Fruit fly (Drosophila melanogaster) whole organism, embryonic: Measurements from ENCODE around the gene Hip1.

Source experiments
- Ada2b ChIP-seq: fragments of 200-800 bp; sonication (Bioruptor generic); IDR thresholded peaks from 2 replicates; pipeline ENCODE4 v1.3.6; 2022; ENCODE audit warnings: missing biosample characterization, missing genetic modification characterization
- Antp ChIP-seq: fragments of 200-800 bp; sonication (Bioruptor generic); optimal IDR thresholded peaks from 3 replicates; lab custom pipeline; 2016; ENCODE audit warnings: missing biosample characterization, missing genetic modification characterization
- B-H1 ChIP-seq: fragments of 200-800 bp; sonication (Bioruptor generic); IDR thresholded peaks from 3 replicates; pipeline ENCODE4 v1.3.6; 2022; ENCODE audit warnings: missing biosample characterization, missing genetic modification characterization
- B-H2 ChIP-seq: fragments of 200-800 bp; sonication (Bioruptor generic); optimal IDR thresholded peaks from 2 replicates; lab custom pipeline; 2018; ENCODE audit warnings: missing biosample characterization, mild to moderate bottlenecking, missing genetic modification characterization
- CG10267 ChIP-seq: fragments of 200-800 bp; sonication (Bioruptor generic); optimal IDR thresholded peaks from 2 replicates; lab custom pipeline; 2018; ENCODE audit warnings: missing biosample characterization, mild to moderate bottlenecking, missing genetic modification characterization, moderate library complexity
- CG10274 ChIP-seq: fragments of 200-800 bp; sonication (Bioruptor generic); optimal IDR thresholded peaks from 3 replicates; lab custom pipeline; 2017; ENCODE audit warnings: missing biosample characterization, mild to moderate bottlenecking, missing genetic modification characterization
- CG10462 ChIP-seq: fragments of 200-800 bp; sonication (Bioruptor generic); optimal IDR thresholded peaks from 2 replicates; lab custom pipeline; 2016; ENCODE audit warnings: missing biosample characterization, missing genetic modification characterization
- CG11723 ChIP-seq: fragments of 200-800 bp; sonication (Bioruptor generic); optimal IDR thresholded peaks from 2 replicates; lab custom pipeline; 2017; ENCODE audit warnings: missing biosample characterization, mild to moderate bottlenecking, missing genetic modification characterization
- CG12769 ChIP-seq: fragments of 200-800 bp; sonication (Bioruptor generic); optimal IDR thresholded peaks from 2 replicates; lab custom pipeline; 2019; ENCODE audit warnings: missing biosample characterization, mild to moderate bottlenecking, missing genetic modification characterization, moderate library complexity
- CG13894 ChIP-seq: fragments of 200-800 bp; sonication (Bioruptor generic); optimal IDR thresholded peaks from 3 replicates; lab custom pipeline; 2018; ENCODE audit warnings: missing biosample characterization, mild to moderate bottlenecking, missing genetic modification characterization, moderate library complexity
- CG15514 ChIP-seq: fragments of 200-800 bp; sonication (Bioruptor generic); optimal IDR thresholded peaks from 3 replicates; lab custom pipeline; 2017; ENCODE audit warnings: missing biosample characterization, missing genetic modification characterization, mild to moderate bottlenecking, moderate library complexity, missing genetic modification reagents
- CG17385 ChIP-seq: fragments of 200-800 bp; sonication (Bioruptor generic); optimal IDR thresholded peaks from 3 replicates; lab custom pipeline; 2018; ENCODE audit warnings: missing biosample characterization, mild to moderate bottlenecking, missing genetic modification characterization
- CG17612 ChIP-seq: fragments of 200-800 bp; sonication (Bioruptor generic); IDR thresholded peaks from 2 replicates; pipeline ENCODE4 v1.3.6; 2022; ENCODE audit warnings: missing biosample characterization, missing genetic modification characterization
- CG17802 ChIP-seq: fragments of 200-800 bp; sonication (Bioruptor generic); optimal IDR thresholded peaks from 2 replicates; lab custom pipeline; 2018; ENCODE audit warnings: missing biosample characterization, mild to moderate bottlenecking, missing genetic modification characterization, moderate library complexity
- CG17829 ChIP-seq: fragments of 200-800 bp; optimal IDR thresholded peaks from 2 replicates; lab custom pipeline; 2019; ENCODE audit warnings: missing biosample characterization, mild to moderate bottlenecking, missing genetic modification characterization, moderate library complexity
- CG18262 ChIP-seq: fragments of 200-800 bp; optimal IDR thresholded peaks from 3 replicates; lab custom pipeline; 2019; ENCODE audit warnings: missing biosample characterization, mild to moderate bottlenecking, missing genetic modification characterization, moderate library complexity
- CG2889 ChIP-seq: fragments of 200-800 bp; sonication (Bioruptor generic); IDR thresholded peaks from 3 replicates; pipeline ENCODE4 v1.3.6; 2022; ENCODE audit warnings: missing biosample characterization, missing genetic modification characterization
- CG30020 ChIP-seq: fragments of 200-800 bp; optimal IDR thresholded peaks from 2 replicates; lab custom pipeline; 2019; ENCODE audit warnings: missing biosample characterization, mild to moderate bottlenecking, missing genetic modification characterization, moderate library complexity
- CG31441 ChIP-seq: fragments of 200-800 bp; sonication (Bioruptor generic); IDR thresholded peaks from 2 replicates; pipeline ENCODE4 v1.3.6; 2022; ENCODE audit warnings: missing biosample characterization, missing genetic modification characterization
- CG3163 ChIP-seq: fragments of 200-800 bp; sonication (Bioruptor generic); optimal IDR thresholded peaks from 3 replicates; lab custom pipeline; 2016; ENCODE audit warnings: missing biosample characterization, missing genetic modification characterization
- CG7357 ChIP-seq: fragments of 200-800 bp; sonication (Bioruptor generic); IDR thresholded peaks from 3 replicates; pipeline ENCODE4 v1.3.6; 2022; ENCODE audit warnings: missing biosample characterization, missing genetic modification characterization
- CG7786 ChIP-seq: fragments of 200-800 bp; sonication (Bioruptor generic); optimal IDR thresholded peaks from 2 replicates; lab custom pipeline; 2016; ENCODE audit warnings: missing biosample characterization, missing genetic modification characterization
- CG8281 ChIP-seq: fragments of 200-800 bp; sonication (Bioruptor generic); optimal IDR thresholded peaks from 2 replicates; lab custom pipeline; 2018; ENCODE audit warnings: missing biosample characterization, mild to moderate bottlenecking, missing genetic modification characterization, moderate library complexity
- CG9727 ChIP-seq: fragments of 200-800 bp; sonication (Bioruptor generic); optimal IDR thresholded peaks from 3 replicates; lab custom pipeline; 2017; ENCODE audit warnings: missing biosample characterization, mild to moderate bottlenecking, missing genetic modification characterization
- CG9797 ChIP-seq: fragments of 200-800 bp; sonication (Bioruptor generic); optimal IDR thresholded peaks from 3 replicates; lab custom pipeline; 2018; ENCODE audit warnings: missing biosample characterization, mild to moderate bottlenecking, missing genetic modification characterization
- Dip2 ChIP-seq: fragments of 200-800 bp; sonication (Bioruptor generic); IDR thresholded peaks from 2 replicates; pipeline ENCODE4 v1.3.6; 2022; ENCODE audit warnings: missing biosample characterization, missing genetic modification characterization
- Dp ChIP-seq: fragments of 200-800 bp; sonication (Bioruptor generic); optimal IDR thresholded peaks from 2 replicates; lab custom pipeline; 2018; ENCODE audit warnings: missing biosample characterization, mild to moderate bottlenecking, missing genetic modification characterization, moderate library complexity
- Fer3 ChIP-seq: fragments of 200-800 bp; sonication (Bioruptor generic); optimal IDR thresholded peaks from 2 replicates; lab custom pipeline; 2018; ENCODE audit warnings: missing biosample characterization, mild to moderate bottlenecking, missing genetic modification characterization, moderate library complexity
- HmgD ChIP-seq: fragments of 200-800 bp; sonication (Bioruptor generic); optimal IDR thresholded peaks from 3 replicates; lab custom pipeline; 2016; ENCODE audit warnings: missing biosample characterization, missing genetic modification characterization
- Lim3 ChIP-seq: fragments of 200-800 bp; sonication (Bioruptor generic); IDR thresholded peaks from 2 replicates; pipeline ENCODE4 v1.3.6; 2022; ENCODE audit warnings: missing biosample characterization, missing genetic modification characterization
- Lpt ChIP-seq: fragments of >200 bp; optimal IDR thresholded peaks from 2 replicates; lab custom pipeline; 2018; ENCODE audit warnings: missing biosample characterization, missing genetic modification characterization
- NC2β ChIP-seq: fragments of 200-800 bp; sonication (Bioruptor generic); optimal IDR thresholded peaks from 2 replicates; lab custom pipeline; 2016; ENCODE audit warnings: missing biosample characterization, missing genetic modification characterization
- NK7.1 ChIP-seq: fragments of 200-800 bp; sonication (Bioruptor generic); optimal IDR thresholded peaks from 3 replicates; lab custom pipeline; 2016; ENCODE audit warnings: missing biosample characterization, missing genetic modification characterization
- Poxn ChIP-seq: fragments of 200-800 bp; sonication (Bioruptor generic); IDR thresholded peaks from 2 replicates; pipeline ENCODE4 v1.3.6; 2022; ENCODE audit warnings: missing biosample characterization, missing genetic modification characterization
- YL-1 ChIP-seq: fragments of 200-800 bp; sonication (Bioruptor generic); optimal IDR thresholded peaks from 3 replicates; lab custom pipeline; 2017; ENCODE audit warnings: missing biosample characterization, mild to moderate bottlenecking, missing genetic modification characterization
- bsh ChIP-seq, 2 experiments: fragments of 200-800 bp; sonication (Bioruptor generic); optimal IDR thresholded peaks; 2 replicates each; lab custom pipeline; 2017 to 2018; ENCODE audit warnings: mild to moderate bottlenecking in 2 of 2, missing biosample characterization in 2 of 2, missing genetic modification characterization in 2 of 2, moderate library complexity in 1 of 2
- cas ChIP-seq: fragments of 200-800 bp; sonication (Bioruptor generic); IDR thresholded peaks from 2 replicates; pipeline ENCODE4 v1.3.6; 2022; ENCODE audit warnings: missing biosample characterization, missing genetic modification characterization
- chinmo ChIP-seq: fragments of 200-800 bp; sonication (Bioruptor generic); IDR thresholded peaks from 4 replicates; pipeline ENCODE4 v1.3.6; 2022; ENCODE audit warnings: missing biosample characterization, missing genetic modification characterization; ENCODE audit not compliant: partially characterized antibody
- cwo ChIP-seq: fragments of 200-800 bp; sonication (Bioruptor generic); optimal IDR thresholded peaks from 3 replicates; lab custom pipeline; 2017; ENCODE audit warnings: missing biosample characterization, missing genetic modification characterization, mild to moderate bottlenecking, moderate library complexity, missing genetic modification reagents
- en ChIP-seq: fragments of 200-800 bp; sonication (Bioruptor generic); optimal IDR thresholded peaks from 2 replicates; lab custom pipeline; 2016; ENCODE audit warnings: missing biosample characterization, missing genetic modification characterization
- esg ChIP-seq: fragments of 200-800 bp; sonication (Bioruptor generic); conservative IDR thresholded peaks from 2 replicates; pipeline ENCODE4 v1.3.6; 2022; ENCODE audit warnings: missing biosample characterization, missing genetic modification characterization
- exex ChIP-seq: fragments of 200-800 bp; sonication (Bioruptor generic); optimal IDR thresholded peaks from 4 replicates; lab custom pipeline; 2018; ENCODE audit warnings: missing biosample characterization, mild to moderate bottlenecking, missing genetic modification characterization, moderate library complexity
- eyg ChIP-seq: fragments of 200-800 bp; sonication (Bioruptor generic); optimal IDR thresholded peaks from 3 replicates; lab custom pipeline; 2016; ENCODE audit warnings: missing biosample characterization, missing genetic modification characterization
- grau ChIP-seq: fragments of 200-800 bp; optimal IDR thresholded peaks from 3 replicates; lab custom pipeline; 2019; ENCODE audit warnings: missing biosample characterization, mild to moderate bottlenecking, missing genetic modification characterization, moderate library complexity
- her ChIP-seq: fragments of 200-800 bp; sonication (Bioruptor generic); optimal IDR thresholded peaks from 2 replicates; lab custom pipeline; 2016; ENCODE audit warnings: missing biosample characterization, missing genetic modification characterization
- jumu ChIP-seq: fragments of 200-800 bp; sonication (Bioruptor generic); optimal IDR thresholded peaks from 3 replicates; lab custom pipeline; 2016; ENCODE audit warnings: missing biosample characterization, missing genetic modification characterization
- sens ChIP-seq: fragments of 200-800 bp; sonication (Bioruptor generic); peaks from one replicate; lab custom pipeline; 2016; ENCODE audit warnings: missing biosample characterization, missing genetic modification characterization
- sna ChIP-seq: fragments of 200-800 bp; sonication (Bioruptor generic); IDR thresholded peaks from 2 replicates; pipeline ENCODE4 v1.3.6; 2022; ENCODE audit warnings: missing biosample characterization, missing genetic modification characterization; ENCODE audit not compliant: partially characterized antibody
- ssp ChIP-seq: fragments of 200-800 bp; sonication (Bioruptor generic); IDR thresholded peaks from 2 replicates; pipeline ENCODE4 v1.3.6; 2022; ENCODE audit warnings: missing biosample characterization, missing genetic modification characterization
- toy ChIP-seq: fragments of 200-800 bp; sonication (Bioruptor generic); IDR thresholded peaks from 2 replicates; pipeline ENCODE4 v1.3.6; 2022; ENCODE audit warnings: missing biosample characterization, missing genetic modification characterization
- trh ChIP-seq: fragments of 200-800 bp; sonication (Bioruptor generic); optimal IDR thresholded peaks from 2 replicates; lab custom pipeline; 2016; ENCODE audit warnings: missing biosample characterization, missing genetic modification characterization
- unc-4 ChIP-seq: fragments of 200-800 bp; sonication (Bioruptor generic); IDR thresholded peaks from 2 replicates; pipeline ENCODE4 v1.3.6; 2022; ENCODE audit warnings: missing biosample characterization, missing genetic modification characterization; ENCODE audit not compliant: partially characterized antibody

Hip1 gene

DNA sequence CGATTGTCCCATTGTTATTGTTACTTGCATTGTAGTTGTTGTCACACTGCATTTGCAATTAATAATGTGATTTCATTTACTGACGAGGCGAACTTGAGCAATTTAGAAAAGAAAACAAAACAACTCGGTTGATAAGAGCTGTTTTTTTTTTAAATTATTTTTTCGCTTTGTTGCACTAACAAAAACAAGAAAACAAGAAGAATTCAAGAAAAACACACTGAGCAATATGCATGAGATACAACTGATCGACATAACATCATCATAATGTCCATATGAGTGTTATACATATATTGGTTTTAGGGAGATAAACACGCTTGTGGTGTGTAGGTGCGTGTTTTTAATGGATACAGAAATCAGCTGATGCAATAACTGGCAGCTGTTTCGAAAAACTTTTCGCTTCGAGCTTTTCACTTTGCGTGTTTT, 29.1 kb upstream of the Hip1 start (continued):
- TF ChIP-seq bsh (GFP tag; optimal IDR thresholded peaks at IDR 0.05; lab: Kevin White, UChicago) (peak; percentile 14 to 78), CG12769 (tag; lab: Kevin White, UChicago) (peak; percentile 64), CG17385 (no peak), unc-4 (no peak), CG10274 (GFP tag; lab: Kevin White, UChicago) (no peak), en (GFP tag; lab: Kevin White, UChicago) (no peak), CG31441 (GFP tag; lab: Robert Waterston, UW) (no peak), Lim3 (GFP tag; lab: Robert Waterston, UW) (no peak), YL-1 (no peak), Dip2 (GFP tag; lab: Robert Waterston, UW) (no peak), Poxn (GFP tag; lab: Robert Waterston, UW) (no peak), CG7786 (GFP tag; lab: Kevin White, UChicago) (no peak), Ada2b (GFP tag; lab: Robert Waterston, UW) (peak; percentile 7; the same call in 1 of the 2 replicates), CG15514 (peak; percentile 5), Lpt (no peak), esg (GFP tag; lab: Robert Waterston, UW) (no peak), sna (GFP tag; lab: Robert Waterston, UW) (no peak), toy (GFP tag; lab: Robert Waterston, UW) (no peak), CG9797 (no peak), trh (GFP tag; lab: Kevin White, UChicago) (no peak), CG17802 (no peak), sens (peak; percentile 88), cas (GFP tag; lab: Robert Waterston, UW) (no peak), cwo (no peak), HmgD (GFP tag; lab: Kevin White, UChicago) (no peak), Antp (GFP tag; lab: Kevin White, UChicago) (no peak), CG10462 (GFP tag; lab: Kevin White, UChicago) (no peak), CG2889 (GFP tag; lab: Robert Waterston, UW) (no peak), eyg (GFP tag; lab: Kevin White, UChicago) (no peak), B-H2 (GFP tag; lab: Kevin White, UChicago) (peak; percentile 27), CG8281 (tag; lab: Kevin White, UChicago) (no peak), ssp (no peak), CG3163 (GFP tag; lab: Kevin White, UChicago) (no peak), CG11723 (no peak), CG17612 (no peak), her (no peak), CG10267 (tag; lab: Kevin White, UChicago) (no peak), grau (tag; lab: Kevin White, UChicago) (no peak), exex (tag; lab: Kevin White, UChicago) (no peak), B-H1 (no peak), CG13894 (peak; percentile 52), Fer3 (tag; lab: Kevin White, UChicago) (peak; percentile 41), CG7357 (GFP tag; lab: Robert Waterston, UW) (no peak), NK7.1 (GFP tag; lab: Kevin White, UChicago) (no peak), CG18262 (tag; lab: Kevin White, UChicago) (no peak), CG17829 (tag; lab: Kevin White, UChicago) (no peak), CG9727 (GFP tag; lab: Kevin White, UChicago) (no peak), CG30020 (tag; lab: Kevin White, UChicago) (no peak), NC2β (GFP tag; lab: Kevin White, UChicago) (no peak), jumu (GFP tag; lab: Kevin White, UChicago) (no peak), Dp (GFP tag; lab: Kevin White, UChicago) (no peak), chinmo (GFP tag; lab: Robert Waterston, UW) (no peak; the same call in 3 of the 4 replicates)
